Worm (Caenorhabditis elegans): ENCODE results near the gene T14E8.2.

DNA sequence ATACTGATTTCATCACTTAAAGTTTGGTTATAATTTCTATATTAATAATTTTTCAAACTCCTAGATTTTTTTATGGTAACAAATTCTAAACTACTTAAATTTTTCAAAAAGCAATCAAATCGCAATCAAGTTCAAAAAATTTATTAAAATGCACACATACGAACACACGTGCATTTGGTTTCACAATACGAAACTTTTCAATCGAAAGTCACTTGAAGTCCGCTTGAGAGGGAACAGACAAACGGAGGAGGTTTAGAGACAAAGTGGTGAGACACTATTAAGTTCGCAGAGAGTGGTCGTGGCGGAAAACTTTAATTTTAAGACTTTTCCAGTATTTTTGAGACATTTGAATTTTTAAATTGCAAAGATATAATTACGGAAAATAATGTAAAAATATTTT lies 37.1 kb upstream of the T14E8.2 start, which contains the start of gene glr-8:
- TF ChIP-seq ahr-1 (tag; optimal IDR thresholded peaks at IDR 0.05) (no peak), gmeb-2 (tag; optimal IDR thresholded peaks at IDR 0.05) (no peak), sox-2 (GFP tag; IDR thresholded peaks at IDR 0.05) (no peak), dve-1 (tag; optimal IDR thresholded peaks at IDR 0.05) (no peak), nhr-11 (tag; optimal IDR thresholded peaks at IDR 0.05) (no peak), zip-5 (tag; optimal IDR thresholded peaks at IDR 0.05) (no peak), ceh-45 (GFP tag; IDR thresholded peaks at IDR 0.05) (no peak), eyg-1 (tag; optimal IDR thresholded peaks at IDR 0.05) (no peak)

All from whole organism, late embryonic.